Worm (Caenorhabditis elegans): ENCODE measurements around the gene clec-138.

The clec-138 gene

DNA sequence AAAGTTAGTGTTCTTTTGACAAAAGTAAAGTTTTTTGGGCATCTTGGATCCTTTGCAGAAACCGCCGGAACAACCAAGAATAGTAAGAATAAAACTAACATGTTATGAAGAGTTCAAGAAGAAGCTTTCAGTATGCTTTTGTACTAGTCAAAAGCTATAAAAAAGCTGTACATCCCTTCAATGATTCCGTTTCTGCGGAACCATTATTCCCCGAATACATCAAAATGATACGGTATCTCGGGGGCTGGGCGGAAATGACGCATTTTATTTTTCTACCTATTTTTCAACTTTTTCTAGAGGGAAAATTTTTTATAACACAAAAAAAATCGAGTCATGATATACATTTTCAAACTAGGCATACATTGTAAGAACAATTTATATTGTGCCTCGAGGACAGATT is at the start of gene clec-138:
clec-138 (minus strand) TSS at position 101 of the 400 bp plus-strand sequence.
- TF ChIP-seq unc-62 (GFP tag; optimal IDR thresholded peaks at IDR 0.05): no peak

DNA sequence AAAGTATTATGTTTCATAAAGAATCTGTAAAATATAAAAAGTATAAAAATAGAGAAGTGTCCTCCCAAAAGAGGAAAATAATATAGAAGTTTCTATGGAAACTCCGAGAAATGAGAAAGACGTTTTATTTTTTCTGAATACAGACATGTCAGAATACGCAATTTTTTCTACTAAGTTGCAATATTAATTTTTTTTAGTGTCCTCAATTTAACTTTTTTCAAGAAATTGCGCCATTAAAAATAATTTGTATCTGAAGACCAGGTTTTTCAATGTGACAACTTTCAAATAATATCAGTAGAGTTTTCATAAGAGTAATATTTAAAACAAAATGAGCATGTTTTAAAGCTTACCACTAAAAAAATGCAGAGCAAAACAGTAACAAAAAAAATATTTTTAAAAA is 48.0 kb upstream of the clec-138 start, which contains the start of gene fut-5:
fut-5 (minus strand) TSS at position 101 of the 400 bp plus-strand sequence.
- TF ChIP-seq unc-62 (GFP tag; optimal IDR thresholded peaks at IDR 0.05): no peak

DNA sequence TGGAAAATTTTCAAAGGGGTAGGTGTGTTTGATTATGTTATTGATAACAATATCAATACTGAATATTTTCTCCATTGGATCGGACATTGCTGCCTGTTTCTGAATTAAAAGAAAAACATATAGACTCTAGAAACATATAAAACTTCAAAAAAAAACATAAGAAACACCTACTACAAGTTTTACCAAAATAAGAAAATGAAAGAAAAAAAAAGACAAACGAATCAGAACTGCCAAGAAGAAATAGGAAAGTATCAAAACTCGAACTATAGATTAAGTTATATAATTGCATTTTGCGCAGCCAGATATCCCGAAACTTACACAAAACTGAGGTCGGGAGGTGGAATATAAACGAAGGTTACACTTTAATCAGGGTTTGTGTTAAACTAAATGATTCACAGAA is 45.8 kb upstream of the clec-138 start, which contains the start of gene T05A7.11:
T05A7.11 (minus strand) TSS at position 101 of the 400 bp plus-strand sequence.
- no peak for TF ChIP-seq unc-62 (GFP tag; optimal IDR thresholded peaks at IDR 0.05)

DNA sequence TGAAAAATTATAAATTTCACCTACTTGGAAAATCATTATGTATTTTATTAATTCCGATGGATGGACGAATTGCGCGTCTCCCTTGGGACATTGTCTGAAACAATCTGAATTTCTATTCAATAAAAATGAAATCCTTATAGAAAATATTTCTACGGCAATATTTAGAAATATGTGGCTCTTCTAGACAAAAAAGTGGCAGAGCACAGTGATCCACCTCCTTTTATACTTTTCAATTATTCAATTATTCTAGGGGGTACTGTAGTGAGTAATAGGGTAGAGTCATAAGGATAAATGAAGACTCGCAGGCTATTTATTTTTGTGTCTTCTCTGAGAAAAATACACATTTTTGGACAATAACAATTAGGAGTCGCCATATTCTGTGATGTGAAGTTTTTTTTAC is 43.6 kb upstream of the clec-138 start, which contains the start of gene T05A7.12:
T05A7.12 (minus strand) TSS at position 101 of the 400 bp plus-strand sequence.
- TF ChIP-seq unc-62 (GFP tag; optimal IDR thresholded peaks at IDR 0.05): no peak

DNA sequence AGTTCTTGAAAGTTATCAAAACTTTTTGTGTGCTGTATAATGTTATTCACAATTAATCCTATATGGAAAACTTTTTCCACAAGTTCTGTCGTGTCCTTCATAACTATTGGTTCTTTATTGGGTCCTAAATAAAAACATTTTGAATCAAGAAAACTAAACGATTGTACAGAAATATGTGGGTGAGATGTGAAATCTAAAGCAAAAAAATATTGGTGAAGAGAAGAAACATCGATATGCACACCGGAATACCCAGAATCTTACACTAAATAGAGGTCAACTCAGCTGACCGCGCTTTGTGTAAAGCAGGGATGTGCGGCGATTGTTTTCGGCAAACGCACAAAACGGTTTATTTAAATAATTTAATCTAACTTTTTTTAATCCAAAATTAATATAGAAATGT is 41.7 kb upstream of the clec-138 start, which contains the start of gene T05A7.13:
T05A7.13 (minus strand) TSS at position 101 of the 400 bp plus-strand sequence.
- TF ChIP-seq unc-62 (GFP tag; optimal IDR thresholded peaks at IDR 0.05): no peak

DNA sequence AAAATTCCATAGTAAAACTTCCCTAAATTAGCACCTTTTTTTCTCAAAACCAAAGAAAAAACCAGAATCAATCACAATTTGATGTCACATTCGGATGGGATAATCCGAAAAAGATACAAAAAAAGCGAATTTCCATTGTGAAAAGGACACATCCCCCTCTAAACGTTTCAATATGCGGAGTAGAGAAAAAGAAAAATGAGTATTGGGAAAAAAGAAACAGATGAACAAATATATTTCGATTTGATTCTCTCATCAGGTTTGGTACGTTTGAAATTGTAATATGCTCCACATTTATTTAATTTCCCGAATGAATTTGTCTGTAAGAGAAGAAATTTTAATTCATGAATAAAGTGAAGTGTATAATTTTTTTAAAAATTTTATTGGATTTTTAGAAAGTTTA is 38.6 kb upstream of the clec-138 start:
- TF ChIP-seq unc-62 (GFP tag; optimal IDR thresholded peaks at IDR 0.05): no peak

DNA sequence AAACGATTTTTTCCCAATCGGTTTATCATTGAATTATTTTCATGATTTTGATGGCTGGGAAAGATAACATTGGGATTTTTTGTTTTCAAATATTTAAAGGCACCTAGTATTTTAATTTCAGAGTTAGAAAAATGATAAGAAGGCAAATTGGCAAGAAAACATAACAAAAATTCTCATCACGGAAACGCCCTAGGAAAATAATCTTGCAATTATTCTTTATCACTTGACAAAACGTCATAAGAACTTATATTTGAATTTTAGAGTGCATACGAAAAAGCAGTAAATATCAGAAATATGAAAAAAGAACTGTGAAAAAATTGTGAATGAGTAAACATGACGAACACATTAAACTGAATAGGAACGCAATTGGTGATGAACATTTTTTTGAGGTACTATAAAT is 37.8 kb upstream of the clec-138 start:
- TF ChIP-seq unc-62 (GFP tag; optimal IDR thresholded peaks at IDR 0.05): no peak

DNA sequence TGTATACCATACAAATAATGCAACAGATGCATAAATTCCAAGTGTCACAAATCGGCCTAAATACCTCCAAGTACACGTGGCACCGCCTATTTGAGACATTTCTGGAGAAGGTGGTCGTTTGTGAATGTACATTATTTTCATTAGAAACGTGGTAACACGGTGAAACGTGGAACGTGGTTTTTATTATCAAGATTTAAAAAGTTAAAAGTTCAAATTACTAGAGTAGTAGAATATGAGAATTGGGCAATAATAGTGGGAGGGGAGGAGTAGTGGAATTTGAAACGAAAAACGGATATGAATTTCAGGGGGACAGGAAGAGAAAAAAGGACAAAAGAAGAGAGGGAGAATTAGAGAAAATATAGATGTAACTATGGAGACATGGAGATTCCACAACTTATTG is 36.2 kb upstream of the clec-138 start, which contains the start of gene fut-6:
fut-6 (minus strand) TSS at position 101 of the 400 bp plus-strand sequence.
- no peak for TF ChIP-seq unc-62 (GFP tag; optimal IDR thresholded peaks at IDR 0.05)

DNA sequence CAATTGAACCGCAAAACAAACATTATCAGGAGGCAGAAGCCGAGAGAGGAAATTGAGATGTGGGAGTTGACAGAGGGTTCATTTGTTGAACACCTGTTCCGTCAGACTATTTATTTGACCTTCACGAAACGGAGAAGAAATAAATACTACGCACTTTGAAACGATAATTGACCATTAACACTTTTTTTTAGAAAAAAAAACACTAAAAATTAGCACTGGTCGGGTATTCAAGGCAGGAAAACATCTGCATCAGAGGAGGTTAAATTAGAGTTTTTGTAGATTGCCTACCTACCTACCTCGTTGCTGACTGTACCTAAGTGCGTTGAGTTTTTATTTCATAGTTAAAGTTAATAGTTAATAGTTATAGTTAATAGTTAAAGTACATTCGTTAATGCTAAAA is 30.5 kb upstream of the clec-138 start:
- no peak for TF ChIP-seq unc-62 (GFP tag; optimal IDR thresholded peaks at IDR 0.05)

DNA sequence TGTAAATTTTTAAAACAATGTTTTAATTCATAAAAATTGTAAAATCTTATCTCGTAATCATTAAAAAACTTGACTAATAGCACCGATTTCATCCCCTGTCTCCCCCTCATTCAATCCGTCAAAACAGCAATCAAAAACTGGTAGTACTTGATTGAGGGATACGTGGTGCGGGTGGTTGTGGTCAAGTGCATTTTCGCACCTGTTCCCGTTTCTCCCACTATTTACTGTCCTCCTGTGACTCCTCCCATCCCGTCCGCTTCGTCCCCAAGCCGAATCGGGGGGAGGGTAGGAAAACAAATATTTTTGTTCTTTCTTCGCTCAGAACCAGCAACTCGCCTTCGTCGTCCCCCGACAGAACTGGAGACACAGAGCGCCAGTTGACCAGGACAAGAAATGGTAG is 29.2 kb upstream of the clec-138 start, which contains the start of gene lgc-27:
lgc-27 (plus strand) TSS at position 301 of the 400 bp plus-strand sequence.
- TF ChIP-seq unc-62 (GFP tag; optimal IDR thresholded peaks at IDR 0.05): no peak

DNA sequence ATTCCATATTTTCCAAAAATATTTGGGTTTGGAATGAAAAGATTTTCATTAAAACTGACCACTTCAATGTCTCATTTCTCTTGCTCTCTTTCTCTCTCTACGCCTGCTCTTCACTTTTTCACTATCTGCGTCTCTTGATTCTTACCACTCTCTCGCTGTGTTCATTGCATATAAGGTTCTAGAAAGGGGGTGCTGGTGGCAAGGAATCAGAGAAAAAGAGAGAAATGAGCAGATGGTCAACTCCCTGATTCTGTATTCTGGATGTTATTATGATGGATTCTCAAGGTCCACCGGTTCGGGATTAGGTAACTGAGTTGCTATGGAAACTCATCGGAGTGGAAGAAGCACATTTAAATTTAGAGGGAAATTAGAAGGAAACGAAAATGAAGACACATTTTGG is 21.1 kb upstream of the clec-138 start:
- TF ChIP-seq unc-62 (GFP tag; optimal IDR thresholded peaks at IDR 0.05): no peak

DNA sequence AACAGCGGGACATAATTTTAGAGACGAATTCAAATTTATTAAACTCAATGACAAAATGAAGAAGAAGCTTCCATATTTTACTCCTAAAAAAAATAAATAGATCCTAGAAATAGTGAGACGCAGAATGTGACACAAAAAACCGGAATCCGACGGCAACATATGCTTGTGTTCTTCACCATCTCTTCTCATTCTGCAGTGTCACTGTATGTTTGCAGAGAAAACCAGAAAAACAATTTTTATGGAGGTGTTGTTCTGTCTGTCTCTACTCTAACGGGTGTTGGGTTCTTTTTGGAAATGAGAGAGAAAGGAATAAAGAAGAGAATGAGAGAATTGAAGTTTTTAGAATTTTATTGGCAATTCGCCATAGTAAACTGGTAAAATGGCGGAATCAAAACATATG is 19.3 kb upstream of the clec-138 start:
- no peak for TF ChIP-seq unc-62 (GFP tag; optimal IDR thresholded peaks at IDR 0.05)

DNA sequence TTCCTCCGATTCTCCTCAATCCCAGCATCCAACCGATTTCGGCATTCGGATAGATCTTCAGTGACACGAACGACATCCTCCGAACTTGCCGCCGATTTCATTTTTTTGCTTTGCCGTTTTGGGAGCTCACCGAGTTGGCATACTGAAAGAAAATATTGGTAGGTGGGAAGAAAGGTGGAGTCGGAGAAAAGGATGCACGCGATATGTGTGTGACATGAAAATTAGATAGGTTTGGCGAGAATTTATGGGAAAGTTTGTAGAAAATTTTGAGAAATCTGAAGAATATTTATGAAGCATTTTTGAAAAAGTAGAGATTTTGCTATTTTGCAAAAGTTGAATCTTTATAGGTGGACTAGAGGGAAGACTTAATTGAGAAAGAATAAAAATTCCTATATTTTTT is 18.6 kb upstream of the clec-138 start, which contains the start of gene che-10:
che-10 (minus strand) TSS at position 101 of the 400 bp plus-strand sequence.
- TF ChIP-seq unc-62 (GFP tag; optimal IDR thresholded peaks at IDR 0.05): no peak

DNA sequence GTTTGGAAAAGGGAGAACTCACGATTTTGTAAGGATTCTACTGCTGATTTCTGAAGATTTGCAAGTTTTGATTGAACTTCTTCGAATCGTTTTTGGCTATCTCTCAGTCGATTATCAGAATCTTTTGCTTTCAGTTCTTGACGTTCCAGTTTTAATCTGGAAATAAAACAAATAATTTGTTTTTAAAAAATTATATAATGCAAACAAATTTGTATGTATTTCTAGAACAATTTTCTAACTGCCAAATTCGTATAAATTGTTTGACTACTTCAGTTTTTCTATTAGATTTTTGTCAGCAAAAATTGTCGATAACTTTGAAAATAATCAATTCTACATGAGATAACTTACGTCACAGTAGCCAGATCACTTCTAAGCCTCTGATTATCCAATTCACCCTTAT is 11.9 kb upstream of the clec-138 start:
- TF ChIP-seq unc-62 (GFP tag; optimal IDR thresholded peaks at IDR 0.05): no peak

DNA sequence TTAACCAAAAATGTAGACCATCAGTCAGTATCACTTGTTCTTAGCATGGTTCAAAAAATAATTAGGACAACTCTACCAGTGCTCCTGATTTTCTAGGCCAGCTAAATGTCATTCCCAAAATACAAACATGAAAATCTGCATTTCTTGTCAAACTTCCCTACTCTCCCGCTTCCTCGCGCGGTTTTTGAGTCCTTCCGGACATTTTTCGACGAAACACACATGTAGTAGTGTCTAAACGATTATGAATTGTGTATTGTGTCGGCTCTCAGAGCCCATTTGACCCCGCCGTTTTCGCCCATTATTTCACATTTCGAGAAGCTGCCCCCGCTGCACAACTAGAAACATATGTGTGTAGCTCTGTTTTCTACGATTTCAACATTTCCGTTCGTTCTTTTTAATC is 7.0 kb upstream of the clec-138 start, which contains the start of gene F35D11.1:
F35D11.1 (plus strand) TSS at position 301 of the 400 bp plus-strand sequence.
- no peak for TF ChIP-seq unc-62 (GFP tag; optimal IDR thresholded peaks at IDR 0.05)

DNA sequence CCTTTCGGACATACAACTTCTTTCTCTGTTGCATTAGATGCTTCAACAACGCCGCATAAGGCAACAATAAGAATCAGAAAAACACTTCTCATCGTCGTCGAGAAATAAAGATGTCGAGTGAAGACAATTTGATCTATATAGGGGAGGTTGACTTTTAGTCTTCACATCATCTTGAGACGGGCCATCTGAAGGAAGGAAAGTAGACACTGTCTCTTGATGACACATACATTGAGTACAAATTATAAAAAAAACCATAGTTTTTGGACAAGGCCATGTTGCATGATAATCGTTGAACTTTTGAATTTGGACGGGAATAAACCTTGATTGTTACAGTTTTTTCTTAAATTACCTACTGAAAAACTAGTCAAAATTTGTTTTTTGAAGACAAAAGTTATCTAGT is 2.0 kb upstream of the clec-138 start, which contains the start of gene clec-139:
clec-139 (minus strand) TSS at position 101 of the 400 bp plus-strand sequence.
- no peak for TF ChIP-seq unc-62 (GFP tag; optimal IDR thresholded peaks at IDR 0.05)

DNA sequence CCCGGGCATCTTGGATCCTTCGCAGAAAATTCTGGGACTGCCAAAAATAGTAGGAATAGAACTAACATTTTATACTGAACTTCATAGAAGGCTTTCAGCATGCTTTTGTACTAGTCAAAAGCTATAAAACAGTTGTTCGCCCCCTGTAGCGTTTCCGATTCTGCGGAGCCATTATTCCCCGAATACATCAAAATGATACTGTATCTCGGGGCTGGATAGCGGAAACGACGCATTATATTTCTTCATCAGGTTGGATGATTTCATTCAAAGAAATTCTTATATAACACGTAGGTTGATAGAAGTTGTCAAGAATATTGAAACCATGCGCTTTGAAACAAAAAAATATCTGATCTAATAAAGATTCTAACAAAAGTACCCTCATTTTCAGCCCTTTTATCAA is 1.6 kb downstream of the clec-138 start, which contains the start of gene clec-137:
clec-137 (minus strand) TSS at position 101 of the 400 bp plus-strand sequence.
- TF ChIP-seq unc-62 (GFP tag; optimal IDR thresholded peaks at IDR 0.05): no peak

All from whole organism, dauer.